Fruit fly (Drosophila melanogaster) whole organism, embryonic: ENCODE data around the gene RpL34b.

Source experiments
- Ada2b ChIP-seq: fragments of 200-800 bp; sonication (Bioruptor generic); IDR thresholded peaks from 2 replicates; pipeline ENCODE4 v1.3.6; 2022; ENCODE audit warnings: missing biosample characterization, missing genetic modification characterization
- C15 ChIP-seq: fragments of 200-800 bp; sonication (Bioruptor generic); IDR thresholded peaks from 3 replicates; pipeline ENCODE4 v1.3.6; 2022; ENCODE audit warnings: missing biosample characterization, missing genetic modification characterization
- CG10267 ChIP-seq: fragments of 200-800 bp; sonication (Bioruptor generic); optimal IDR thresholded peaks from 2 replicates; lab custom pipeline; 2018; ENCODE audit warnings: missing biosample characterization, mild to moderate bottlenecking, missing genetic modification characterization, moderate library complexity
- CG10431 ChIP-seq: fragments of 200-800 bp; sonication (Bioruptor generic); optimal IDR thresholded peaks from 3 replicates; lab custom pipeline; 2018; ENCODE audit warnings: missing biosample characterization, mild to moderate bottlenecking, missing genetic modification characterization
- CG12155 ChIP-seq: fragments of 200-800 bp; sonication (Bioruptor generic); optimal IDR thresholded peaks from 3 replicates; lab custom pipeline; 2016; ENCODE audit warnings: missing biosample characterization, missing genetic modification characterization
- CG13624 ChIP-seq: fragments of 200-800 bp; sonication (Bioruptor generic); optimal IDR thresholded peaks from 2 replicates; lab custom pipeline; 2016; ENCODE audit warnings: missing biosample characterization, missing genetic modification characterization
- CG15073 ChIP-seq: fragments of 200-800 bp; sonication (Bioruptor generic); optimal IDR thresholded peaks from 2 replicates; lab custom pipeline; 2016; ENCODE audit warnings: missing biosample characterization, missing genetic modification characterization
- CG17359 ChIP-seq: fragments of 200-800 bp; sonication (Bioruptor generic); optimal IDR thresholded peaks from 3 replicates; lab custom pipeline; 2018; ENCODE audit warnings: missing biosample characterization, mild to moderate bottlenecking, missing genetic modification characterization, moderate library complexity
- CG17802 ChIP-seq: fragments of 200-800 bp; sonication (Bioruptor generic); optimal IDR thresholded peaks from 2 replicates; lab custom pipeline; 2018; ENCODE audit warnings: missing biosample characterization, mild to moderate bottlenecking, missing genetic modification characterization, moderate library complexity
- CG18619 ChIP-seq: fragments of 200-800 bp; sonication (Bioruptor generic); optimal IDR thresholded peaks from 3 replicates; lab custom pipeline; 2017; ENCODE audit warnings: missing biosample characterization, mild to moderate bottlenecking, missing genetic modification characterization
- CG2875 ChIP-seq: fragments of 200-800 bp; sonication (Bioruptor generic); optimal IDR thresholded peaks from 2 replicates; lab custom pipeline; 2017; ENCODE audit warnings: missing biosample characterization, mild to moderate bottlenecking, missing genetic modification characterization, missing genetic modification reagents
- CG31388 ChIP-seq: fragments of 200-800 bp; sonication (Bioruptor generic); optimal IDR thresholded peaks from 2 replicates; lab custom pipeline; 2016; ENCODE audit warnings: missing biosample characterization, missing genetic modification characterization
- CG3847 ChIP-seq: fragments of 200-800 bp; sonication (Bioruptor generic); IDR thresholded peaks from 2 replicates; pipeline ENCODE4 v1.3.6; 2022; ENCODE audit warnings: missing biosample characterization, missing genetic modification characterization
- CG4730 ChIP-seq: fragments of 200-800 bp; sonication (Bioruptor generic); IDR thresholded peaks from 2 replicates; pipeline ENCODE4 v1.3.6; 2022; ENCODE audit warnings: missing biosample characterization, missing genetic modification characterization
- CG4820 ChIP-seq: fragments of 200-800 bp; sonication (Bioruptor generic); optimal IDR thresholded peaks from 3 replicates; lab custom pipeline; 2016; ENCODE audit warnings: missing biosample characterization, missing genetic modification characterization
- CG5953 ChIP-seq: fragments of 200-800 bp; sonication (Bioruptor generic); IDR thresholded peaks from 2 replicates; pipeline ENCODE4 v1.3.6; 2022; ENCODE audit warnings: missing biosample characterization, missing genetic modification characterization
- CG6854 ChIP-seq: fragments of 200-800 bp; sonication (Bioruptor generic); optimal IDR thresholded peaks from 3 replicates; lab custom pipeline; 2017; ENCODE audit warnings: missing biosample characterization, mild to moderate bottlenecking, missing genetic modification characterization
- CG8388 ChIP-seq: fragments of 200-800 bp; sonication (Bioruptor generic); optimal IDR thresholded peaks from 2 replicates; lab custom pipeline; 2019; ENCODE audit warnings: missing biosample characterization, mild to moderate bottlenecking, missing genetic modification characterization, moderate library complexity
- CG8924 ChIP-seq: fragments of 200-800 bp; optimal IDR thresholded peaks from 3 replicates; lab custom pipeline; 2019; ENCODE audit warnings: missing biosample characterization, mild to moderate bottlenecking, missing genetic modification characterization, moderate library complexity
- Chrac-16 ChIP-seq: fragments of 200-800 bp; sonication (Bioruptor generic); optimal IDR thresholded peaks from 3 replicates; lab custom pipeline; 2016; ENCODE audit warnings: missing biosample characterization, missing genetic modification characterization
- E2f1 ChIP-seq: fragments of 200-800 bp; sonication (Bioruptor generic); IDR thresholded peaks from 2 replicates; pipeline ENCODE4 v1.3.6; 2022; ENCODE audit warnings: missing biosample characterization, missing genetic modification characterization
- E2f2 ChIP-seq: fragments of 200-800 bp; sonication (Bioruptor generic); IDR thresholded peaks from 2 replicates; pipeline ENCODE4 v1.3.6; 2022; ENCODE audit warnings: missing biosample characterization, missing genetic modification characterization
- Ets97D ChIP-seq: fragments of 200-800 bp; sonication (Bioruptor generic); optimal IDR thresholded peaks from 3 replicates; lab custom pipeline; 2016; ENCODE audit warnings: missing biosample characterization, missing genetic modification characterization
- HmgD ChIP-seq: fragments of 200-800 bp; sonication (Bioruptor generic); optimal IDR thresholded peaks from 3 replicates; lab custom pipeline; 2016; ENCODE audit warnings: missing biosample characterization, missing genetic modification characterization
- Kr ChIP-seq: fragments of 200-800 bp; sonication (Bioruptor generic); optimal IDR thresholded peaks from 2 replicates; lab custom pipeline; 2017; ENCODE audit warnings: missing biosample characterization, mild to moderate bottlenecking, missing genetic modification characterization
- Rx ChIP-seq: fragments of 200-800 bp; sonication (Bioruptor generic); IDR thresholded peaks from 2 replicates; pipeline ENCODE4 v1.3.6; 2022; ENCODE audit warnings: missing biosample characterization, missing genetic modification characterization
- Ssrp ChIP-seq: fragments of 200-800 bp; sonication (Bioruptor generic); optimal IDR thresholded peaks from 2 replicates; lab custom pipeline; 2018; ENCODE audit warnings: missing biosample characterization, mild to moderate bottlenecking, missing genetic modification characterization, moderate library complexity
- Stat92E ChIP-seq, 3 experiments: fragments of >200 bp in 2 of 3; fragments of 200-800 bp in 1 of 3; sonication (Bioruptor generic) in 1 of 3; optimal IDR thresholded peaks; 2 replicates each; lab custom pipeline; 2017 to 2019; ENCODE audit warnings: missing biosample characterization in 3 of 3, missing genetic modification characterization in 3 of 3, mild to moderate bottlenecking in 1 of 3, moderate library complexity in 1 of 3
- amos ChIP-seq: fragments of 200-800 bp; sonication (Bioruptor generic); IDR thresholded peaks from 2 replicates; pipeline ENCODE4 v1.3.6; 2022; ENCODE audit warnings: missing biosample characterization, missing genetic modification characterization; ENCODE audit not compliant: partially characterized antibody
- aop ChIP-seq: fragments of 200-800 bp; sonication (Bioruptor generic); IDR thresholded peaks from 2 replicates; pipeline ENCODE4 v1.3.6; 2022; ENCODE audit warnings: missing biosample characterization, missing genetic modification characterization
- ap ChIP-seq: fragments of 200-800 bp; sonication (Bioruptor generic); IDR thresholded peaks from 2 replicates; pipeline ENCODE4 v1.3.6; 2022; ENCODE audit warnings: missing biosample characterization, missing genetic modification characterization
- ara ChIP-seq: fragments of 200-800 bp; sonication (Bioruptor generic); IDR thresholded peaks from 2 replicates; pipeline ENCODE4 v1.3.6; 2022; ENCODE audit warnings: missing biosample characterization, missing genetic modification characterization
- crc ChIP-seq: fragments of 200-800 bp; sonication (Bioruptor generic); optimal IDR thresholded peaks from 2 replicates; lab custom pipeline; 2016; ENCODE audit warnings: missing biosample characterization, missing genetic modification characterization
- cwo ChIP-seq: fragments of 200-800 bp; sonication (Bioruptor generic); optimal IDR thresholded peaks from 3 replicates; lab custom pipeline; 2017; ENCODE audit warnings: missing biosample characterization, missing genetic modification characterization, mild to moderate bottlenecking, moderate library complexity, missing genetic modification reagents
- hth ChIP-seq: fragments of >200 bp; optimal IDR thresholded peaks from 2 replicates; lab custom pipeline; 2017; ENCODE audit warnings: inconsistent platforms
- insv ChIP-seq, 2 experiments: fragments of 200-800 bp; sonication (Bioruptor generic); optimal IDR thresholded peaks; 3 replicates each; lab custom pipeline; 2016 to 2018; ENCODE audit warnings: missing biosample characterization in 2 of 2, missing genetic modification characterization in 2 of 2
- jumu ChIP-seq: fragments of 200-800 bp; sonication (Bioruptor generic); optimal IDR thresholded peaks from 3 replicates; lab custom pipeline; 2016; ENCODE audit warnings: missing biosample characterization, missing genetic modification characterization
- lbe ChIP-seq: fragments of 200-800 bp; sonication (Bioruptor generic); optimal IDR thresholded peaks from 2 replicates; lab custom pipeline; 2016; ENCODE audit warnings: missing biosample characterization, mild to moderate bottlenecking, missing genetic modification characterization
- maf-S ChIP-seq: fragments of 200-800 bp; sonication (Bioruptor generic); optimal IDR thresholded peaks from 2 replicates; lab custom pipeline; 2016; ENCODE audit warnings: missing biosample characterization, missing genetic modification characterization
- nerfin-2 ChIP-seq: fragments of 200-800 bp; sonication (Bioruptor generic); IDR thresholded peaks from 2 replicates; pipeline ENCODE4 v1.3.6; 2022; ENCODE audit warnings: missing biosample characterization, missing genetic modification characterization; ENCODE audit not compliant: partially characterized antibody
- oc ChIP-seq: fragments of 200-800 bp; sonication (Bioruptor generic); optimal IDR thresholded peaks from 2 replicates; lab custom pipeline; 2018; ENCODE audit warnings: missing biosample characterization, mild to moderate bottlenecking, missing genetic modification characterization, moderate library complexity
- onecut ChIP-seq: fragments of 200-800 bp; sonication (Bioruptor generic); IDR thresholded peaks from 2 replicates; pipeline ENCODE4 v1.3.6; 2022; ENCODE audit warnings: missing biosample characterization, missing genetic modification characterization
- org-1 ChIP-seq: fragments of 200-800 bp; sonication (Bioruptor generic); optimal IDR thresholded peaks from 2 replicates; lab custom pipeline; 2017; ENCODE audit warnings: missing biosample characterization, missing genetic modification characterization
- rib ChIP-seq: fragments of 200-800 bp; sonication (Bioruptor generic); IDR thresholded peaks from 2 replicates; pipeline ENCODE4 v1.3.6; 2022; ENCODE audit warnings: missing biosample characterization, missing genetic modification characterization
- row ChIP-seq: fragments of 200-800 bp; sonication (Bioruptor generic); IDR thresholded peaks from 3 replicates; pipeline ENCODE4 v1.3.6; 2022; ENCODE audit warnings: missing biosample characterization, missing genetic modification characterization
- sc ChIP-seq, 3 experiments: fragments of >200 bp in 2 of 3; fragments of 200-800 bp in 1 of 3; sonication (Bioruptor generic) in 1 of 3; optimal IDR thresholded peaks; 2 replicates in 2 of 3; 3 replicates in 1 of 3; lab custom pipeline; 2017; ENCODE audit warnings: mild to moderate bottlenecking in 1 of 3, missing biosample characterization in 1 of 3, missing genetic modification characterization in 1 of 3, missing genetic modification reagents in 1 of 3
- scrt ChIP-seq: fragments of 200-800 bp; sonication (Bioruptor generic); optimal IDR thresholded peaks from 2 replicates; lab custom pipeline; 2018; ENCODE audit warnings: missing biosample characterization, mild to moderate bottlenecking, missing genetic modification characterization, moderate library complexity
- slou ChIP-seq: fragments of 200-800 bp; sonication (Bioruptor generic); optimal IDR thresholded peaks from 3 replicates; lab custom pipeline; 2016; ENCODE audit warnings: missing biosample characterization, missing genetic modification characterization
- tin ChIP-seq: fragments of 200-800 bp; sonication (Bioruptor generic); optimal IDR thresholded peaks from 3 replicates; lab custom pipeline; 2016; ENCODE audit warnings: missing biosample characterization, missing genetic modification characterization
- twi ChIP-seq: fragments of 200-800 bp; optimal IDR thresholded peaks from 2 replicates; lab custom pipeline; 2019; ENCODE audit warnings: missing biosample characterization, mild to moderate bottlenecking, missing genetic modification characterization, moderate library complexity
- zf30C ChIP-seq: fragments of 200-800 bp; sonication (Bioruptor generic); optimal IDR thresholded peaks from 3 replicates; lab custom pipeline; 2018; ENCODE audit warnings: missing biosample characterization, mild to moderate bottlenecking, missing genetic modification characterization

RpL34b gene

DNA sequence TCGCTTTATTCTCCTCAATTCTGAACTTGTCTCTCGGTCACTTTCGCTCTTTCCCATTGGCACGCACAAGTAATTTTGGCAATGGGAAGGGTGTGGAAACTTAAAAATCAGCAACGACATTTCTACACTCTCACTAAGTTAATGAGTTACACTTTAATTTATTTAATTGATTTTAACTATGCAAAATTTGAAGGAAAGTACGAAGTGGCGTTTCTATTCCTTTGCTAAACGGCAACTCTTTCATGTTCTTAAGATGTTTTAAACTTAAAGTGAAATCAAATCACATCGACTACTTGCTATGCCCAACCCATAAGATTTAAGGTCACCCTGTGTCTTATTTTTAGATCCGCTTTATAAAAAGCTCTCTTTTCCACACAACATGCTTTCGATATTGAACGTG is 30.6 kb downstream of the RpL34b start (continued):
- TF ChIP-seq Stat92E (GFP tag; optimal IDR thresholded peaks at IDR 0.05; lab: Kevin White, UChicago) (no peak), CG10431 (GFP tag; lab: Kevin White, UChicago) (no peak), hth (lab: Kevin White, UChicago) (no peak), scrt (GFP tag; lab: Kevin White, UChicago) (peak; percentile 44), CG5953 (GFP tag; lab: Robert Waterston, UW) (0 out of 2 replicates have a peak, but pooled peaks have one; percentile 8), tin (peak; percentile 3), CG8924 (peak; percentile 67), aop (no peak), CG12155 (peak; percentile 41), Ssrp (tag; lab: Kevin White, UChicago) (no peak), E2f1 (GFP tag; lab: Robert Waterston, UW) (peak; percentile 35; the same call in 1 of the 2 replicates), CG17359 (tag; lab: Kevin White, UChicago) (peak; percentile 67), row (GFP tag; lab: Robert Waterston, UW) (peak; percentile 85), amos (GFP tag; lab: Robert Waterston, UW) (no peak), slou (GFP tag; lab: Kevin White, UChicago) (peak; percentile 5), HmgD (GFP tag; lab: Kevin White, UChicago) (no peak), Chrac-16 (peak; percentile 26), insv (GFP tag; optimal IDR thresholded peaks at IDR 0.05; lab: Kevin White, UChicago) (no peak), crc (GFP tag; lab: Kevin White, UChicago) (peak; percentile 17), CG8388 (GFP tag; lab: Kevin White, UChicago) (no peak), rib (GFP tag; lab: Robert Waterston, UW) (no peak), CG4820 (GFP tag; lab: Kevin White, UChicago) (no peak), CG4730 (no peak), CG17802 (tag; lab: Kevin White, UChicago) (no peak), onecut (GFP tag; lab: Robert Waterston, UW) (peak; percentile 29; the same call in 1 of the 2 replicates), Rx (GFP tag; lab: Robert Waterston, UW) (no peak), CG2875 (no peak), ap (no peak), ara (GFP tag; lab: Robert Waterston, UW) (no peak), oc (tag; lab: Kevin White, UChicago) (no peak), sc (optimal IDR thresholded peaks at IDR 0.05; lab: Kevin White, UChicago) (no peak), sc (GFP tag; optimal IDR thresholded peaks at IDR 0.05; lab: Kevin White, UChicago) (no peak), CG13624 (GFP tag; lab: Kevin White, UChicago) (peak; percentile 53), E2f2 (peak; percentile 47), CG6854 (GFP tag; lab: Kevin White, UChicago) (peak; percentile 22), CG18619 (GFP tag; lab: Kevin White, UChicago) (peak; percentile 6), cwo (GFP tag; lab: Kevin White, UChicago) (peak; percentile 52), Kr (GFP tag; lab: Kevin White, UChicago) (no peak), lbe (no peak), nerfin-2 (no peak), org-1 (GFP tag; lab: Kevin White, UChicago) (peak; percentile 23), zf30C (no peak), CG10267 (tag; lab: Kevin White, UChicago) (peak; percentile 19), CG15073 (GFP tag; lab: Kevin White, UChicago) (no peak), jumu (GFP tag; lab: Kevin White, UChicago) (no peak), C15 (GFP tag; lab: Robert Waterston, UW) (no peak), Ada2b (GFP tag; lab: Robert Waterston, UW) (peak; percentile 69), CG3847 (GFP tag; lab: Robert Waterston, UW) (no peak; the same call in 1 of the 2 replicates), CG31388 (no peak), maf-S (no peak), twi (tag; lab: Kevin White, UChicago) (no peak), Ets97D (GFP tag; lab: Kevin White, UChicago) (no peak)
